Worm (Caenorhabditis elegans): ENCODE measurements around the gene alg-1.

DNA sequence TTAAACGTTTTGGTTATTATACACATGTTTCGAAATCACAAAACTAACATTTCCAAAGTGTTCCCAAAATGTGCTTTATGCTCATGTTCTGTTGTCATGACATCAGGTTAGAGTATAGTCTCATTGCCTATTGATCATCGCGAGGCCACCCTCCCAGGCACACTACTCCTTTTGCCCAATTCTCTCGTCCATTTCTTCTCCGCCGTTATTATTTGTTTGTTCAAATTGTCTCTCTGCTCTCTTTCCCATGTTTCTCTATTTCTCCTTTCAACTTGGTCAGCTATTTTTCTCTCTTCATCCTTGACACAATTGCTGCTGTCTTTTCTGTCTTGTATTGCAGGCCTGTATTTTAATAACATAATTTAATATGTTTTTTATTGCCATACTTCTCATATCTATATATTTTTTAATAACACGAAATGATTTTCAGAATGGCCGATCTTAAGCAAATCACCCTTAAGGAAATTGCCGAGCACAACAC, 52.6 kb downstream of the alg-1 start, which contains the start of gene cytb-5.1:
- no peak for TF ChIP-seq him-1 (tag; optimal IDR thresholded peaks at IDR 0.05)
- TF ChIP-seq dao-5 (tag; optimal IDR thresholded peaks at IDR 0.05) = no peak
